Worm (Caenorhabditis elegans) whole organism, early embryonic: Measurements from ENCODE around the gene prdx-6.
A peak's percentile ranks its signal among the peaks of the same experiment; 100 is the strongest.

ENCODE experiments used
- B0310.2 ChIP-seq: sonication (generic microtip); optimal IDR thresholded peaks from 2 replicates; lab custom pipeline; 2016; ENCODE audit warnings: mild to moderate bottlenecking, missing genetic modification characterization, missing compliant biosample characterization
- F13C5.2 ChIP-seq: sonication (generic microtip); optimal IDR thresholded peaks from 2 replicates; lab custom pipeline; 2017; ENCODE audit warnings: mild to moderate bottlenecking, missing genetic modification characterization, inconsistent platforms, missing compliant biosample characterization
- aly-1 ChIP-seq: sonication (generic microtip); optimal IDR thresholded peaks from 2 replicates; lab custom pipeline; 2016; ENCODE audit warnings: missing genetic modification characterization, missing compliant biosample characterization
- ama-1 ChIP-seq: fragments of 150-350 bp; optimal IDR thresholded peaks from 2 replicates; lab custom pipeline; 2014
- ceh-13 ChIP-seq: fragments of 200-800 bp; sonication (Bioruptor generic); optimal IDR thresholded peaks from 2 replicates; lab custom pipeline; 2018; ENCODE audit warnings: mild to moderate bottlenecking, missing genetic modification characterization, missing compliant biosample characterization
- ceh-36 ChIP-seq: sonication (generic microtip); optimal IDR thresholded peaks from 2 replicates; lab custom pipeline; 2016; ENCODE audit warnings: missing genetic modification characterization, inconsistent platforms, missing compliant biosample characterization
- ets-7 ChIP-seq: sonication (generic microtip); optimal IDR thresholded peaks from 2 replicates; lab custom pipeline; 2016; ENCODE audit warnings: missing genotype, missing genetic modification characterization, missing compliant biosample characterization
- flt-1 ChIP-seq: fragments of 200-800 bp; sonication (Bioruptor generic); IDR thresholded peaks from 2 replicates; pipeline ENCODE4 v1.3.6; 2022; ENCODE audit warnings: missing genetic modification characterization, missing compliant biosample characterization
- hmbx-1 ChIP-seq: sonication (generic microtip); optimal IDR thresholded peaks from 2 replicates; lab custom pipeline; 2016; ENCODE audit warnings: mild to moderate bottlenecking, missing genetic modification characterization, missing compliant biosample characterization
- hmg-4 ChIP-seq: fragments of 200-800 bp; sonication (Bioruptor generic); optimal IDR thresholded peaks from 2 replicates; lab custom pipeline; 2018; ENCODE audit warnings: mild to moderate bottlenecking, missing genetic modification characterization, missing compliant biosample characterization
- hnd-1 ChIP-seq: sonication (generic microtip); optimal IDR thresholded peaks from 2 replicates; lab custom pipeline; 2016; ENCODE audit warnings: missing genetic modification characterization, missing compliant biosample characterization
- pes-1 ChIP-seq: fragments of 200-800 bp; sonication (Bioruptor generic); IDR thresholded peaks from 2 replicates; pipeline ENCODE4 v1.3.6; 2022; ENCODE audit warnings: missing genetic modification reagents, missing genetic modification characterization, missing compliant biosample characterization
- scrt-1 ChIP-seq: fragments of 200-800 bp; sonication (Bioruptor generic); IDR thresholded peaks from 2 replicates; pipeline ENCODE4 v1.3.6; 2022; ENCODE audit warnings: missing genetic modification characterization, missing compliant biosample characterization
- sea-1 ChIP-seq: fragments of 200-800 bp; sonication (Bioruptor generic); conservative IDR thresholded peaks from 2 replicates; pipeline ENCODE4 v1.3.6; 2022; ENCODE audit warnings: missing genetic modification characterization, missing compliant biosample characterization
- tbx-11 ChIP-seq: fragments of 200-800 bp; sonication (Bioruptor generic); IDR thresholded peaks from 2 replicates; pipeline ENCODE4 v1.3.6; 2022; ENCODE audit warnings: missing genetic modification characterization, missing compliant biosample characterization
- tbx-37 ChIP-seq: fragments of 200-800 bp; sonication (Bioruptor generic); conservative IDR thresholded peaks from 2 replicates; pipeline ENCODE4 v1.3.6; 2022; ENCODE audit warnings: missing genetic modification reagents, missing genetic modification characterization, missing compliant biosample characterization
- tra-4 ChIP-seq: sonication (generic microtip); optimal IDR thresholded peaks from 2 replicates; lab custom pipeline; 2017; ENCODE audit warnings: missing genetic modification characterization, missing compliant biosample characterization

Gene prdx-6

ce11 chrIV:202921-203652 lies 15.3 kb upstream of the prdx-6 start, which contains the start of gene gfrp-1:
Gene gfrp-1 (plus strand): TSS chrIV:203602.
- no peak for TF ChIP-seq ceh-36 (tag; lab: Kevin White, UChicago)
- TF ChIP-seq scrt-1 (GFP tag; lab: Robert Waterston, UW): no peak
- TF ChIP-seq pes-1 (GFP tag; lab: Robert Waterston, UW): no peak
- no peak for TF ChIP-seq tbx-11 (GFP tag; lab: Robert Waterston, UW)
- TF ChIP-seq ama-1 (lab: Kevin White, UChicago): no peak
- TF ChIP-seq tra-4 (tag; lab: Kevin White, UChicago): no peak

ce11 chrIV:204998-205397 lies 13.4 kb upstream of the prdx-6 start, which contains the start of gene coa-1:
Gene coa-1 (plus strand): TSS chrIV:205298.
- TF ChIP-seq flt-1 (GFP tag; lab: Robert Waterston, UW): no peak
- no peak for TF ChIP-seq tra-4 (tag; lab: Kevin White, UChicago)
- TF ChIP-seq ceh-13: no peak
- no peak for TF ChIP-seq ama-1 (lab: Kevin White, UChicago)
- no peak for TF ChIP-seq ets-7 (tag; lab: Kevin White, UChicago)
- no peak for TF ChIP-seq hmg-4 (GFP tag; lab: Kevin White, UChicago)
- TF ChIP-seq hmbx-1: no peak
- TF ChIP-seq tbx-37: no peak
- no peak for TF ChIP-seq ceh-36 (tag; lab: Kevin White, UChicago)
- no peak for TF ChIP-seq pes-1 (GFP tag; lab: Robert Waterston, UW)
- TF ChIP-seq scrt-1 (GFP tag; lab: Robert Waterston, UW): no peak
- TF ChIP-seq sea-1 (GFP tag; lab: Robert Waterston, UW): no peak
- no peak for TF ChIP-seq hnd-1 (tag; lab: Kevin White, UChicago)
- TF ChIP-seq tbx-11 (GFP tag; lab: Robert Waterston, UW): no peak
- no peak for TF ChIP-seq B0310.2 (tag; lab: Kevin White, UChicago)
- TF ChIP-seq aly-1 (tag; lab: Kevin White, UChicago): no peak
- TF ChIP-seq F13C5.2 (tag; lab: Kevin White, UChicago): no peak

ce11 chrIV:207885-208284 lies 10.5 kb upstream of the prdx-6 start, which contains the start of gene Y38C1AA.1:
Gene Y38C1AA.1 (plus strand): TSS chrIV:208185.
- TF ChIP-seq pes-1 (GFP tag; lab: Robert Waterston, UW): no peak
- TF ChIP-seq sea-1 (GFP tag; lab: Robert Waterston, UW): no peak
- TF ChIP-seq ceh-13: no peak
- no peak for TF ChIP-seq hmbx-1
- no peak for TF ChIP-seq tra-4 (tag; lab: Kevin White, UChicago)
- TF ChIP-seq tbx-11 (GFP tag; lab: Robert Waterston, UW): no peak
- TF ChIP-seq ets-7 (tag; lab: Kevin White, UChicago): no peak
- no peak for TF ChIP-seq hnd-1 (tag; lab: Kevin White, UChicago)
- TF ChIP-seq flt-1 (GFP tag; lab: Robert Waterston, UW): no peak
- TF ChIP-seq B0310.2 (tag; lab: Kevin White, UChicago): no peak
- no peak for TF ChIP-seq tbx-37
- TF ChIP-seq hmg-4 (GFP tag; lab: Kevin White, UChicago): no peak
- no peak for TF ChIP-seq aly-1 (tag; lab: Kevin White, UChicago)
- no peak for TF ChIP-seq ceh-36 (tag; lab: Kevin White, UChicago)
- TF ChIP-seq scrt-1 (GFP tag; lab: Robert Waterston, UW): no peak
- TF ChIP-seq ama-1 (lab: Kevin White, UChicago): no peak
- no peak for TF ChIP-seq F13C5.2 (tag; lab: Kevin White, UChicago)

DNA sequence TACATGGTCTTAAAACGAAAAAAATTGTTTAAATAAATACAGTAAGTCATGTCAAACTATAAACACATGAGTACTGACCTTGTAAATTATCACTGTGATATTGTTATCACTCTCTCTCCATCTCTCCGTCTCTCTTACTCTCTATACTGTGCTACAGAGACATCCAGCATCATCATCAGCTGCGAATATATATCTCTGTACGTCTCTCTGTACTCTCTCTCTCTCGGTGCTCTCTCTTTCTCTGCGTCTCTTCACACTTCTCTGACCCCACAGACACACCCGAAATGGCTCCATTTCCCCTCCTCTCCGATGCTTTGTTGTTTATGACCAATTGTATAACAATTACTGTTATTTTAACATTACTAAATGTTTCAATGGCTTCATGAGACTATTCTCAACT lies 7.8 kb upstream of the prdx-6 start:
- TF ChIP-seq ets-7 (tag; lab: Kevin White, UChicago) (no peak), hmg-4 (GFP tag; lab: Kevin White, UChicago) (no peak), ama-1 (lab: Kevin White, UChicago) (no peak), F13C5.2 (tag; lab: Kevin White, UChicago) (no peak), pes-1 (GFP tag; lab: Robert Waterston, UW) (no peak), aly-1 (tag; lab: Kevin White, UChicago) (no peak), tbx-11 (GFP tag; lab: Robert Waterston, UW) (no peak), scrt-1 (GFP tag; lab: Robert Waterston, UW) (no peak)

ce11 chrIV:231673-232072 lies 13.3 kb downstream of the prdx-6 start, which contains the start of gene gtf-2H1:
Gene gtf-2H1 (minus strand): TSS chrIV:231773.
- TF ChIP-seq aly-1 (tag; lab: Kevin White, UChicago) (no peak), F13C5.2 (tag; lab: Kevin White, UChicago) (no peak), ceh-36 (tag; lab: Kevin White, UChicago) (no peak), ama-1 (lab: Kevin White, UChicago) (no peak), ets-7 (tag; lab: Kevin White, UChicago) (no peak), ceh-13 (no peak), tbx-11 (GFP tag; lab: Robert Waterston, UW) (no peak), sea-1 (GFP tag; lab: Robert Waterston, UW) (no peak), tbx-37 (no peak), hmg-4 (GFP tag; lab: Kevin White, UChicago) (no peak), pes-1 (GFP tag; lab: Robert Waterston, UW) (no peak)

- no peak for TF ChIP-seq tbx-11 (GFP tag; lab: Robert Waterston, UW)
- TF ChIP-seq ceh-36 (tag; lab: Kevin White, UChicago): no peak
- no peak for TF ChIP-seq ama-1 (lab: Kevin White, UChicago)
- TF ChIP-seq tra-4 (tag; lab: Kevin White, UChicago): no peak
- no peak for TF ChIP-seq ceh-13
These were observed 17.8 kb downstream of the prdx-6 start for ce11 chrIV:236138-236537.

ce11 chrIV:237350-237749 lies 19.0 kb downstream of the prdx-6 start, which contains the start of gene ints-13:
Gene ints-13 (minus strand): TSS chrIV:237450.
- TF ChIP-seq ama-1 (lab: Kevin White, UChicago) (peak; percentile 20), hmg-4 (GFP tag; lab: Kevin White, UChicago) (no peak), hmbx-1 (no peak), ceh-13 (no peak)
